Fruit fly (Drosophila melanogaster): ENCODE data around the gene CG46394.

CG46394 gene

DNA sequence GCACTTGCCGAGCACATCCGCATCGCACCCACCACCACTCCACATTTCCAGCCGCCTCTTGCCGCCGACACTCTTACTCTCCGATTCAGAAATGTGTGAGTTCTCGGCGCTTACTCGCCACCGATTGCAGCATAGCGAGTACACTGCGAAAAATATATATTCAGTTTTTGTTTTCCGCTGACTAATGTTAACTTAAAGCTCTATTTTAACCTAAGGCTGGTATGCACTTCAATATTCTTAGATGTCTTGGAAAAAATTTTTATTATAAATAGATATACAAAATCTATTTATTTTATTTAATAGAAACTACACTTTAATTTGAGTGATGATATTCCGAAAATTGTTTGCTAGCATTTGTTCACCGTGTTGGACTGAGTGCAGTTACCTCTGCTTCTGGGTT is 915 bp upstream of the CG46394 start:
- TF ChIP-seq CG8478 (optimal IDR thresholded peaks at IDR 0.05) (no peak), CTCF (optimal IDR thresholded peaks at IDR 0.05) (no peak)

DNA sequence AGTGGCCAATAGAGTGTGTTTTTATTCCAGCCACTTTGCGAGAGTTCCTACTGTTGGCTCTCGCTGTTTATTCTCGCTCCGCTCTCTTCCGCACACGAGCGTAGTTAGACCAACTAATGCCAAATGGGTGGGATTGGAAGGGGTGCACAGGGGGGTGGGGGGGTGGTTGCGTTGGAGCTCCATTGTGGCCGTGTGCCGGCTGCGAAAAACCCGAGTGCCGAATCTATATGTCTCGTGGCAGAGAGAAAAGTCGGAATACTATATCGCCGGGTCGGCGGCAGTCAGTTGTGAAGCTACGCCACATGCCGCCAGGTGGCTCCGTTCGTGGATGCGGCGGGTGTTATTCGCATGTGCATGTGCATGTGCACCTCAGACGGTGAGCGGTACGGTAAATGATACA is 963 bp downstream of the CG46394 start:
- TF ChIP-seq CG8478 (optimal IDR thresholded peaks at IDR 0.05): no peak
- no peak for TF ChIP-seq CTCF (optimal IDR thresholded peaks at IDR 0.05)

DNA sequence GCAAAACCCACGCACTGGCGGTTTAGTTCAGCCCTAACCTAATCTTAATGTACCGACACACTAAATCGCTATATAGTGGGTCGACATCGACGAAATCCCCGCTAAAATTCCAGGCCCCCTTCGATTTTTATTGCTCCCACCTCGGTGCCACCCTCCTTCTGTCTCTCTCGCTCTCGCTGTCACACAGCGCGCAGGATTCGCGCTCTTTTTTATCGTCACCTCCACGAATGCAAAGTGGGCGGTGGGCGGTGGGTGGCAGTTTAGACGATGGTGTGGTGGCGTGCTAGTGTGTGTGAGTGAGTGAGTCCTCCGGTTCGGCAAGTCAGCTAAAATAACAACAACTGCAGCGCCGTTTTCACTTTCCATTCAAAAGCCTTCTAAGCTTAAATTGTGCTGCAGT is 1.9 kb downstream of the CG46394 start:
- TF ChIP-seq CG8478 (optimal IDR thresholded peaks at IDR 0.05) (no peak), CTCF (optimal IDR thresholded peaks at IDR 0.05) (no peak)

DNA sequence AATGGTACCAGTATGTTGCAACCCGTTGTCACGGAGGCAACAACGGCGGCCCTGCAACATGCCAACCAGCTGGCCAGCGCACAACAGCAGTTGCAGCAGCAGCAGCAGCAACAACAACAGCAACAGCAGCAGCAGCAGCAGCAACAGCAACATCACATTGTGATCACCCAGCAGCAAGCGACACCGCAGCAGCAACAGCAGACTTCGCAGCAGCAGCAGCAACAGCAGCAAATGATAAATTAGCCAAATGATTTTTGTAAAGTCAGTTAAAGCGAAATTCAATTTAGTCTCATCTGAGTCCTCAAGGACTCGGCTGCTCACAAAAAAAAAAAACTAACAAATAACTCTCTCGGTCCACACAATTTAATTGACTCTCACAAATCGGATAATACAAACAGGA is 4.1 kb downstream of the CG46394 start:
- no peak for TF ChIP-seq CTCF (optimal IDR thresholded peaks at IDR 0.05)
- TF ChIP-seq CG8478 (optimal IDR thresholded peaks at IDR 0.05): no peak

DNA sequence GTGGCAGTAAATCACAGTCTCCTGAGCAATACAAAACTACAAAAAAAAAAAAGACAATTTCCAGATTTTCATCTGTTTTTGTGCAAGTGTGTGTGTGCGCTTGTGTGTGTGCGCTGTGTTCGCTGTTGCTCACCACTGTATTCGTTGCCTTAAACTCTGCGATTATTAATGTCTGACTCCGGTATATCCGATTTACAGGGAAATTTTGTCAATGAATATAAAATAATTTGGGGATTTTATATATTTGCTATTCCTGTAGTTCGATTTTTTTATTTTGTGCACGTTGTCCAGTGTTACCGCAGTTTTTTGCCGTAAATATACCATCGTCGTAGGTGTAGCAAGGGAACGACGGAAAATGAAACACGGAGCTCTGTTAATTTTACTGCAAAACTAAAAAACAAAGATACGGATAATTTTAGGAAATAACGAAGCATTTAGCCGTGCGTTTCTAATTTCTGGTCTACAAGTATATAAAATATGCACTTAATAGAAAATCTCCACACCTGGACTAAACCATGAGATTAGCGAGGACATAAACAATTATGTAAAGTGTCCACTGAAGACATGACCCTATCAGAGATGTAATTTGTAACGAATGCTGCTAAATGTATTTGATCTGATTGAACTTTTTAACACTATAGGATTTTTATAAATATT is 9.1 kb downstream of the CG46394 start, which contains the start of gene Duba:
Gene Duba, minus strand, starts transcription at position 313 of the 657 bp plus-strand sequence.
- TF ChIP-seq CG8478 (optimal IDR thresholded peaks at IDR 0.05) (no peak), CTCF (optimal IDR thresholded peaks at IDR 0.05) (no peak)

DNA sequence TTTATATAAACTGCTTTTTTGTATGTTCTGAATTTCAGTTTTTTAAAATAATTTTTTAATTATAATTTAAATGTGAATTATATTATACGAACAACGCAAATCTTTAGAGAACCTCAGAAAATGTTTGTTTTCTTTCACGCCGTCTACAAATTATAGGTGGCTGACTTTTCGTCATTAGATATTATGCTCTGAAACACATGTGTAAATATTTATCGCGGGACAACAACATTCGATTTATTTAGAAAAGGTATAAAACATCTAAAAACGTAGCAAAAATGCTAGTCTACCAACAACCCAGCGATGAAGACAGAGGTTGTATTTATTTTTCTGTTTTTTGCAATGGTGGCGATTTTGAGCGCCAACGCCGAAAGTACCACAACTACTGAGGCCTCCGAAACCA is 9.7 kb downstream of the CG46394 start, which contains the start of gene CG42832:
Gene CG42832, plus strand, starts transcription at position 301 of the 400 bp plus-strand sequence.
- TF ChIP-seq CG8478 (optimal IDR thresholded peaks at IDR 0.05) (no peak), CTCF (optimal IDR thresholded peaks at IDR 0.05) (no peak)

DNA sequence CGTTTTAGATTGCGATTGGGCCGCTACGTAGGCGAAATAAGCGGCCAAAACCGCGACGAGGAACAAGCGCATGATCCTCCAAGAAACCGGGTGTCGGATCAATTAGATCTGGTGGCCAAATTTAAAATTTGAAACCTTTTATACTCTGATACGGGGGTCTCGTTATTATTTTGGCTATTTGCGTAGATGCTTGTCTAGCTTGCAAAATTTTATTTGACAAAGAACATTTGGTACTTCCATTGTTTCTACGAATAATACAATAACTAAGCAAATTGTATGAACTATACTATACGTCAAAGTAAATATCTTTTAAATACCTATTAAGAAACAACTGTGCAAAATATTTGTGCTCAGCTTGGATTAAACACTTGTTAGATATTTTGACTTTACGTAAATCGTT is 19.8 kb downstream of the CG46394 start, which contains the start of gene Muc68Ca:
Gene Muc68Ca, minus strand, starts transcription at position 101 of the 400 bp plus-strand sequence.
- TF ChIP-seq CTCF (optimal IDR thresholded peaks at IDR 0.05) (no peak), CG8478 (optimal IDR thresholded peaks at IDR 0.05) (no peak)

DNA sequence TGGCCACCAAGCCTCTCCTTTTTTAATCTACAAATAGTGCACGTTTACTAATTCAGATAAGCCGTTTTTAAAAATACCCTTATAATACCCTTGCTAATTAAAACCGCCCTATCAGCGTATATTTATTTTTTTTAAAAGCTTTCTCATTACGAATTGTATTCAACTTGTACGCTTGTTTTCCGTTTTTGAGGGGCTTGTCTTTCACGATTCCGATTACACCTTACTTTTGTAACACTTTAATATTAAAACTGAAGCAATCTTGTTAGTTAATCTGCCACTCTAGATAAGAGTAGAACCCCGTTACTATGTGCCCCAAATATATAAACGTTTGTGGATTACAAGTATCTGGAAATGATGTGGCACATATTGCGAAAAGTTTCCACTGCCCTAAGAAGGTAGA is 22.6 kb downstream of the CG46394 start:
- TF ChIP-seq CG8478 (optimal IDR thresholded peaks at IDR 0.05): no peak
- no peak for TF ChIP-seq CTCF (optimal IDR thresholded peaks at IDR 0.05)

DNA sequence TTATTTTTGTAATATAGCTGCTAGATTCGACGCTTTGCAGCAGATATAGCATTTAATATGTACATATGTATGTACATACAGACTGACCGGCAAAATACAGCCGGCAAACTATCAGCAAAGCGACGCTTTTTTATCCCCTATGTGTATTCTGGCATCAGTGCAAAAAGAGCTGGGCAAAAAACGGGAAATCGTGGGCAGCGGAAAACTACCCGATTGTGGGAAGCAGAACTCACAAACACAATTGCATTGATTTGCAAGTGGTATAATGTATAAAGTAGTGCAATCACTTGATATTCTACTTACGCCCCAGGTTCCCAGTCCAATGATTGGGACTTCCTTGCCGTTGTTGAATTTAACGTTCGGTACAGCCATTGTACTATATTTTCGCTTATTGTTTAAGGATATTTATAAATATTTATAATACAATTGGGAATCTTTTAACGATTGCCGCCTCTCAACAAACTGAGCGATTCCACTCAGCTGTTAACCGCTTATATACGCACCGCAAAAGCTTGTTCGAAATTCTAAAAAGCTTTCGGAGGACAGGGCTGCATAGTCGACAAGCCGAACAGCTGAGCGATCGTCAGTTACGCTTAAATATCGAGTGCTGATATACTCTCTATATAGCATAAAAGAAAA is 23.2 kb downstream of the CG46394 start:
- TF ChIP-seq CTCF (optimal IDR thresholded peaks at IDR 0.05) (no peak), CG8478 (optimal IDR thresholded peaks at IDR 0.05) (no peak)

DNA sequence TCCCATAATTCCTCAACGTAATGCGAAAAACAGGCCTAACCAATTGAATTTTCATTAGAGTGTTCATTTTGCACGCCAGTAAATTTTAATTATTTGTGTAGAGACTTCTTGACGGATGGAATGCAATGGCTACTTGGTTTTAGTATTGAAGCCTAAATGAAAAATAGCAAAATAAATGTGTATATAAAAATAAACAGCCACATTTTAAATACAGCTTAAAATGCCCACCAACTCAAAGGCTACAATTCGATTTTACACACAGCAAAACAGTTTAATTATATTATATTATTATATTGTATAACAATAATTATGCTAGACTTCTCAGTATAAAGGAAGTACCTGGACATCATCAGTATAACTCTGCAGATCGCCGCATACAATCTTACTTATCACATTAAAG is 24.1 kb downstream of the CG46394 start, which contains the start of gene Akr1B:
Gene Akr1B, minus strand, starts transcription at position 101 of the 400 bp plus-strand sequence.
- TF ChIP-seq CTCF (optimal IDR thresholded peaks at IDR 0.05) (no peak), CG8478 (optimal IDR thresholded peaks at IDR 0.05) (no peak)

DNA sequence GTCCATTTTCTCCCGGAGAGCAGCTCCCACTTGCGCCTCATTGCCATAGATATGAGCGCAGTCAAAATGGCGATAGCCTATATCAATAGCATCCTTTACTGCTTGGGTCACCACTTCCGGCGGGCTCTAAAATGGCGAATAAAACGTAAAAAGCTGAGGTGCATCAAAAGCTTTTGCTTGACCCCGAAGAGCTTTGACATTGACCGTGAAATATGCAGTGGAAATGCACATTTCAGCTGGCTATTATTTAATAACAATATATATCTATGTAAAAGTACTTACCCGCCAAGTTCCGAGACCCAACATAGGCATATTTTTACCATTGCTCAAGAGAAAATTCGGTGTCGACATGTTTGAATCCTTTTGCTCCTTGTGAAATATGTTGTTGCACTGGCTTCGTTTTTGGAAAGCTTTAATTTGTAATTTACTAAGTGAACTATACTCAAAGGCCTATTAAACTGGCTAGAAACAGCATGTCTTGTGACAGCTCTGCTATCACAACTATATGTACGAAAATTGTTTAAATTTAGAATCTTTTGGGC is 25.5 kb downstream of the CG46394 start, which contains the start of gene CG6083:
Gene CG6083, minus strand, starts transcription at position 492 of the 542 bp plus-strand sequence.
- TF ChIP-seq CG8478 (optimal IDR thresholded peaks at IDR 0.05): no peak
- no peak for TF ChIP-seq CTCF (optimal IDR thresholded peaks at IDR 0.05)

DNA sequence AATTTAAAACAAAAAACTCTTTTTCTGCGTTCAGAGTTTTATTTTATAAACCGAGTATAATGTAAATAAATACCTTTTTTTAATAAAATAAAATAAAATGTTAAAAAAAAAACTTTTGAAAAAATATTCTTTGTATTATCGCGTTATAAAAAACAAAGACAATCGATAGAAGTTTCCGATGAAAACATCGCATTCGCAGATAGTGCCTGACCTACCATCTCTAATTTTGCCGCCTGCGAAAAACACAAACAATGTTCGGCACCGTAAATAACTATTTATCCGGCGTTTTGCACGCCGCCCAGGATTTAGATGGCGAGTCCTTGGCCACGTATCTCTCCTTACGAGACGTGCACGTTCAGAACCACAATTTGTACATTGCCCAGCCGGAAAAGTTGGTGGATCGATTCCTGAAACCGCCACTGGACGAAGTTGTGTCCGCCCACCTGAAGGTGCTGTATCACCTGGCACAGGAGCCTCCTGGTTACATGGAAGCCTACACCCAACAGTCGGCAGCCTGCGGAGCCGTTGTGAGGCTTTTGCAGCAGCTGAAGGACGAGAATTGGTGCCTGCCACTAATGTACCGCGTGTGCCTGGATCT is 26.2 kb downstream of the CG46394 start, which contains the start of gene PCID2:
Gene PCID2, plus strand, starts transcription at position 213 of the 598 bp plus-strand sequence.
- no peak for TF ChIP-seq CTCF (optimal IDR thresholded peaks at IDR 0.05)
- TF ChIP-seq CG8478 (optimal IDR thresholded peaks at IDR 0.05): no peak

DNA sequence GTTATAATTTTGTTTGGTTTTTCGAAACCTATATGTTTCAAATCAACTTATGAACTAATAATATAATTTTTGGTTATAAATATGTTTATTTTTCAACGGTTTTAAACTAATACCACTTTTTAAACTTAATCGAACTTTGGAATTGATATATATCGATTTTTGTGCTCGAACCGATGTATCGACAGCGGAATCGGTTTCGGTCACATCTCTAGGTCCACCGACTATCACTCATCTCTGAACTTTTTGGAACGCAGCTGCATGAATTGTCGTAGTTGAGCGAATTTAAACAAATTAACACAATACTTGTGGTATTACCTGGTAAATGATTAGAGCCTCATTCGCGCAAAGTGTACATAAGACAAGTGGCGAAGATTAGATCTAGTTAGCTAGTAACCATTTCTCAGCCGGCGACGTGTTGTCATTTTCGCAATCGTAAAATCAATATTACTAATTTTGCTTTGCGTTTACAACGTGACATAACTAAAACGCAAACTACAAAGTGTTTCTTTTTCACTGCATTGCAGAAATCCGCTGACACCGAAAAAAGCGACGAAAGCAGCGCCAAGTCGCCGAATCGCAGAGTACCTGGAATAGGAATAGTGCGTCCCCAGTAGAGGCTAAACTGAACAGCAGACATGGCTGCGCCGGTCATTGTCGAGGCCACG is 27.8 kb downstream of the CG46394 start, which contains the start of gene Apt1:
Gene Apt1, plus strand, starts transcription at position 219 of the 665 bp plus-strand sequence.
- TF ChIP-seq CG8478 (optimal IDR thresholded peaks at IDR 0.05) (no peak), CTCF (optimal IDR thresholded peaks at IDR 0.05) (peak in 1 of 2 experiments; percentile 16)

DNA sequence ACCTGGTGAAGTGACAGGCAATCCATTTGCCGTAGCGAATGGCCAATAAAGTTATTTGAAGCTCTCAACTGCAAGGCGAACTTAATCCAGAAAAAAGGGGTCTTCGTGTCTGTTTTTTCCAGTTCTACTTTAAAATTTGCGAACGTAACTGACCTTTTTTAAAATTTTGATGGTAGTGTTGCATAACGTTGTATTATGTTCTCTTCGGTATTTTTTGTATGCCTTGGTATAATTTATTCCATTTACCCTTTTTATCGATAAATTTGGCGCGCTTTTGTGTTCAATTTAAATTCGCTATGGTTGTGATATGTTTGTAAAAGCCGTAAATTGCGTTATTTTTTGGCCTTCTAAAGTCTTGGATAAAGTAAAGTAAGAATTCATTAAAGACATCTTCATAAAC is 30.5 kb downstream of the CG46394 start:
- no peak for TF ChIP-seq CG8478 (optimal IDR thresholded peaks at IDR 0.05)
- no peak for TF ChIP-seq CTCF (optimal IDR thresholded peaks at IDR 0.05)

DNA sequence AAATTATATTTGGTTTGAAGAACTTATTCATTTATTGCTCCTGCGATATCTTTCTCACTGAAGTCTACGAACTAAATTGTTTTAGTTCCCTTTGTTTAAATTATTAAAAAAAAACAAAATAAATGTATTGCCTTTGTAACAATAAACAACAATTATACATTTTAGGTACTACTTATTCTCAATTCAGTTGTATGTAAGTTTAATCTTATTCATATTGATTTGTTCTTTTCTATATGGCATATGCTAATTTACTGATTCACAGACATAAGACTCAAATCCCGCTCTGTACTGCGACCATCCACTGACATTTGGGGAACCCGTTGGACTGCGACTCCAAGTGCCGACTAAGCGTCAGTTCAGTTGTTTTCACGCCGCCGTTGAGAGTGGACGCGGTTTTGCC is 30.9 kb downstream of the CG46394 start, which contains the start of gene CG32091:
Gene CG32091, plus strand, starts transcription at position 301 of the 400 bp plus-strand sequence.
- no peak for TF ChIP-seq CG8478 (optimal IDR thresholded peaks at IDR 0.05)
- no peak for TF ChIP-seq CTCF (optimal IDR thresholded peaks at IDR 0.05)

Measured in S2 (cell line).